Worm (Caenorhabditis elegans): ENCODE measurements around the gene gpa-2.

ce11 chrV:8380076-8380475 lies 9.3 kb downstream of the gpa-2 start:
- TF ChIP-seq tbx-37 (GFP tag; conservative IDR thresholded peaks at IDR 0.05) (no peak), pes-1 (GFP tag; IDR thresholded peaks at IDR 0.05) (no peak), ama-1 (optimal IDR thresholded peaks at IDR 0.05) (no peak), tbx-11 (GFP tag; IDR thresholded peaks at IDR 0.05) (no peak), scrt-1 (GFP tag; IDR thresholded peaks at IDR 0.05) (no peak), aly-1 (tag; optimal IDR thresholded peaks at IDR 0.05) (no peak), ets-7 (tag; optimal IDR thresholded peaks at IDR 0.05) (no peak), tra-4 (tag; optimal IDR thresholded peaks at IDR 0.05) (no peak), hmg-4 (GFP tag; optimal IDR thresholded peaks at IDR 0.05) (no peak)

Data from whole organism, early embryonic.